Fruit fly (Drosophila melanogaster): ENCODE measurements around the gene CG7886.

The CG7886 gene

dm6 chr3R:14576692-14577646 lies 65.4 kb downstream of the CG7886 start, which contains the start of gene stumps (continued):
- TF ChIP-seq da (GFP tag; optimal IDR thresholded peaks at IDR 0.05) (no peak), CG9797 (GFP tag; optimal IDR thresholded peaks at IDR 0.05) (no peak), sima (GFP tag; optimal IDR thresholded peaks at IDR 0.05) (no peak), pum (GFP tag; optimal IDR thresholded peaks at IDR 0.05) (no peak), Pdp1 (GFP tag; optimal IDR thresholded peaks at IDR 0.05) (no peak), Tbp (GFP tag; optimal IDR thresholded peaks at IDR 0.05) (no peak), NC2α (GFP tag; optimal IDR thresholded peaks at IDR 0.05) (no peak), al (GFP tag; IDR thresholded peaks at IDR 0.05) (no peak), schlank (tag; optimal IDR thresholded peaks at IDR 0.05) (no peak), CG6765 (GFP tag; optimal IDR thresholded peaks at IDR 0.05) (no peak), CG8089 (GFP tag; optimal IDR thresholded peaks at IDR 0.05) (no peak), fd64A (GFP tag; optimal IDR thresholded peaks at IDR 0.05) (peak; percentile 0), dan (GFP tag; IDR thresholded peaks at IDR 0.05) (no peak), aop (GFP tag; IDR thresholded peaks at IDR 0.05) (no peak), Fer1 (GFP tag; optimal IDR thresholded peaks at IDR 0.05) (no peak), vnd (GFP tag; IDR thresholded peaks at IDR 0.05; ENCODE audit: partially characterized antibody) (no peak), dimm (GFP tag; IDR thresholded peaks at IDR 0.05) (no peak), Oli (tag; optimal IDR thresholded peaks at IDR 0.05) (no peak), CG3281 (GFP tag; optimal IDR thresholded peaks at IDR 0.05) (no peak), vfl (GFP tag; optimal IDR thresholded peaks at IDR 0.05) (no peak), HLH54F (GFP tag; optimal IDR thresholded peaks at IDR 0.05) (no peak), CG8944 (GFP tag; optimal IDR thresholded peaks at IDR 0.05) (no peak), yki (optimal IDR thresholded peaks at IDR 0.05) (no peak), hb (GFP tag; IDR thresholded peaks at IDR 0.05; ENCODE audit: partially characterized antibody) (no peak), CG14050 (GFP tag; IDR thresholded peaks at IDR 0.05) (no peak), CG4360 (GFP tag; IDR thresholded peaks at IDR 0.05) (peak; percentile 89), row (GFP tag; IDR thresholded peaks at IDR 0.05) (no peak), B-H1 (GFP tag; IDR thresholded peaks at IDR 0.05) (no peak), knrl (GFP tag; IDR thresholded peaks at IDR 0.05; ENCODE audit: partially characterized antibody) (no peak), CG10979 (tag; optimal IDR thresholded peaks at IDR 0.05) (peak; percentile 81), amos (GFP tag; IDR thresholded peaks at IDR 0.05; ENCODE audit: partially characterized antibody) (no peak), CG7963 (GFP tag; IDR thresholded peaks at IDR 0.05; ENCODE audit: partially characterized antibody) (no peak), CG11398 (GFP tag; optimal IDR thresholded peaks at IDR 0.05) (no peak), CG4424 (GFP tag; optimal IDR thresholded peaks at IDR 0.05) (no peak), slp2 (GFP tag; optimal IDR thresholded peaks at IDR 0.05) (no peak), sens-2 (GFP tag; IDR thresholded peaks at IDR 0.05) (peak; percentile 31; the same call in 1 of the 2 replicates), Doc3 (GFP tag; IDR thresholded peaks at IDR 0.05; ENCODE audit: partially characterized antibody) (no peak), MTF-1 (GFP tag; optimal IDR thresholded peaks at IDR 0.05; ENCODE audit: borderline replicate concordance) (no peak), Mrtf (GFP tag; IDR thresholded peaks at IDR 0.05) (no peak), CG6813 (GFP tag; optimal IDR thresholded peaks at IDR 0.05) (no peak), NfI (GFP tag; optimal IDR thresholded peaks at IDR 0.05) (no peak), CG8359 (GFP tag; optimal IDR thresholded peaks at IDR 0.05; ENCODE audit: borderline replicate concordance) (no peak), GATAe (GFP tag; conservative IDR thresholded peaks at IDR 0.05) (no peak), Scr (GFP tag; IDR thresholded peaks at IDR 0.05; ENCODE audit: partially characterized antibody) (no peak), bigmax (GFP tag; optimal IDR thresholded peaks at IDR 0.05) (no peak), E2f1 (GFP tag; IDR thresholded peaks at IDR 0.05) (no peak), CG43689 (GFP tag; IDR thresholded peaks at IDR 0.05) (no peak), ftz-f1 (GFP tag; optimal IDR thresholded peaks at IDR 0.05) (no peak), Vsx1 (GFP tag; optimal IDR thresholded peaks at IDR 0.05) (no peak)

Measured in whole organism, embryonic.